Worm (Caenorhabditis elegans): ENCODE data around the gene ent-5.

- TF ChIP-seq elt-1 (tag; optimal IDR thresholded peaks at IDR 0.05) (no peak), lin-39 (tag; optimal IDR thresholded peaks at IDR 0.05) (no peak), fos-1 (tag; optimal IDR thresholded peaks at IDR 0.05) (no peak), egl-27 (tag; optimal IDR thresholded peaks at IDR 0.05) (no peak), gmeb-1 (tag; optimal IDR thresholded peaks at IDR 0.05) (no peak), R02D3.7 (tag; optimal IDR thresholded peaks at IDR 0.05) (no peak), unc-55 (GFP tag; optimal IDR thresholded peaks at IDR 0.05) (no peak)
Observed at ce11 chrX:4676702-4677101, 27.7 kb upstream of the ent-5 start.

Measured in whole organism, L2 larva.